Fruit fly (Drosophila melanogaster): ENCODE results near the gene CG31697.

The CG31697 gene

DNA sequence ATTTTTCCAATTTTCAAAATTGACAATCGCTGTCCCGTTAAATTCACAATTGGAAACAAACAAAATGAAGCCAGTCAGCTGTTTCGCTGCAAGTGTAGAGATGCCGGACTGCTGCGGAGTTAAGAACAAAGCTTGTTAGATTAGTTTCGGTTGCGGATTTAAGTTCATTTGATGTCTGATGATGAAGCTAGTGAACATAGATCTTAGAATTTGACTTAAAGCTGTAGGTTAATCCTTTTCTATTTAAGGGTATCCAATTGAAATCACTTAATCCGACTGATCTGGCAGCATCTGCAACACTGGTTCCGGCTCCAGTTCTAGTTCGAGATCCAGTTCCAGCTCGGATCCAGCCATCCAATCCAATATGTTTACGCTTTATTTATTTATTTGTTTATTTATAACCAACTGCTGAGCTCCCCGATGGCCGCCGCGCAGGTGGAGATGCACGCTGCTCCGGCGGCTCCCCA lies 48.7 kb downstream of the CG31697 start, which contains the start of the genes PCNA2 and CG10366 (continued):
- TF ChIP-seq ab (GFP tag; optimal IDR thresholded peaks at IDR 0.05): no peak
- no peak for TF ChIP-seq Deaf1 (tag; optimal IDR thresholded peaks at IDR 0.05)
- TF ChIP-seq dati (GFP tag; IDR thresholded peaks at IDR 0.05): no peak
- TF ChIP-seq sens (GFP tag): peak; percentile 94
- TF ChIP-seq Mes4 (GFP tag; optimal IDR thresholded peaks at IDR 0.05): peak; percentile 56
- peak; percentile 63 for TF ChIP-seq CG3281 (GFP tag; optimal IDR thresholded peaks at IDR 0.05)
- peak; percentile 45 for TF ChIP-seq ERR (GFP tag; optimal IDR thresholded peaks at IDR 0.05)
- peak; percentile 34 for TF ChIP-seq tap (tag; optimal IDR thresholded peaks at IDR 0.05)
- TF ChIP-seq CG13287 (GFP tag; IDR thresholded peaks at IDR 0.05; ENCODE audit: partially characterized antibody): peak; percentile 68
- peak; percentile 36 for TF ChIP-seq gcm (GFP tag; optimal IDR thresholded peaks at IDR 0.05)
- no peak for TF ChIP-seq CG5953 (GFP tag; IDR thresholded peaks at IDR 0.05)
- TF ChIP-seq Antp (GFP tag; optimal IDR thresholded peaks at IDR 0.05): peak; percentile 81
- TF ChIP-seq CG6813 (GFP tag; optimal IDR thresholded peaks at IDR 0.05): no peak
- peak; percentile 78 for TF ChIP-seq gem (tag; optimal IDR thresholded peaks at IDR 0.05)
- no peak for TF ChIP-seq Gsc (GFP tag; IDR thresholded peaks at IDR 0.05)
- peak; percentile 45 to 80 for TF ChIP-seq Pdp1 (GFP tag; optimal IDR thresholded peaks at IDR 0.05)
- TF ChIP-seq CG3838 (GFP tag; optimal IDR thresholded peaks at IDR 0.05): no peak
- TF ChIP-seq CG9817 (tag; optimal IDR thresholded peaks at IDR 0.05): peak; percentile 77
- peak; percentile 66 for TF ChIP-seq CG2116 (GFP tag; optimal IDR thresholded peaks at IDR 0.05)
- peak; percentile 76 for TF ChIP-seq NC2β (GFP tag; optimal IDR thresholded peaks at IDR 0.05)
- TF ChIP-seq Hr39 (optimal IDR thresholded peaks at IDR 0.05): no peak
- TF ChIP-seq CG2129 (GFP tag; IDR thresholded peaks at IDR 0.05; ENCODE audit: partially characterized antibody): no peak
- peak; percentile 72 for TF ChIP-seq ems (GFP tag; optimal IDR thresholded peaks at IDR 0.05)
- TF ChIP-seq Aef1 (GFP tag; IDR thresholded peaks at IDR 0.05): peak; percentile 34; the same call in 1 of the 3 replicates
- TF ChIP-seq Sox102F (GFP tag; optimal IDR thresholded peaks at IDR 0.05): peak; percentile 54
- TF ChIP-seq Dbx (GFP tag; IDR thresholded peaks at IDR 0.05): peak; percentile 57; the same call in 1 of the 3 replicates
- peak; percentile 73 for TF ChIP-seq az2 (GFP tag; optimal IDR thresholded peaks at IDR 0.05)
- no peak for TF ChIP-seq zen2 (GFP tag; IDR thresholded peaks at IDR 0.05; ENCODE audit: partially characterized antibody)
- peak; percentile 45; the same call in 1 of the 2 replicates for TF ChIP-seq esg (GFP tag; conservative IDR thresholded peaks at IDR 0.05)
- TF ChIP-seq Hsf (GFP tag; optimal IDR thresholded peaks at IDR 0.05): peak; percentile 78
- TF ChIP-seq CG13894 (tag; optimal IDR thresholded peaks at IDR 0.05): peak; percentile 0
- peak; percentile 68 for TF ChIP-seq CG11504 (tag; optimal IDR thresholded peaks at IDR 0.05)
- peak; percentile 10 for TF ChIP-seq sd (tag; optimal IDR thresholded peaks at IDR 0.05)
- no peak for TF ChIP-seq Dref (GFP tag; IDR thresholded peaks at IDR 0.05)
- no peak for TF ChIP-seq CG7963 (GFP tag; IDR thresholded peaks at IDR 0.05; ENCODE audit: partially characterized antibody)

Measured in whole organism, embryonic.